Worm (Caenorhabditis elegans) whole organism, young adult: ENCODE measurements around the gene srw-98.
A peak's percentile ranks its signal among the peaks of the same experiment; 100 is the strongest.

ENCODE experiments used
- B0261.1 ChIP-seq: sonication (generic microtip); optimal IDR thresholded peaks from 2 replicates; lab custom pipeline; 2016; ENCODE audit warnings: mild to moderate bottlenecking, missing genetic modification characterization, moderate library complexity, missing compliant biosample characterization
- B0336.3 ChIP-seq: fragments of 200-800 bp; sonication (Bioruptor generic); IDR thresholded peaks from 2 replicates; pipeline ENCODE4 v1.3.6; 2022; ENCODE audit warnings: missing genetic modification characterization, missing compliant biosample characterization
- C17E4.6 ChIP-seq: fragments of 200-800 bp; sonication (Bioruptor generic); IDR thresholded peaks from 2 replicates; pipeline ENCODE4 v1.3.6; 2022; ENCODE audit warnings: missing genetic modification reagents, missing genetic modification characterization, missing compliant biosample characterization
- F33H1.4 ChIP-seq: fragments of 200-800 bp; sonication (Bioruptor generic); IDR thresholded peaks from 2 replicates; pipeline ENCODE4 v1.3.6; 2022; ENCODE audit warnings: missing genetic modification reagents, missing genetic modification characterization, missing compliant biosample characterization
- F57A8.1 ChIP-seq: fragments of 200-800 bp; sonication (Bioruptor generic); optimal IDR thresholded peaks from 2 replicates; lab custom pipeline; 2018; ENCODE audit warnings: mild to moderate bottlenecking, missing genetic modification characterization, moderate library complexity, missing compliant biosample characterization
- F57C9.4 ChIP-seq: sonication (generic microtip); optimal IDR thresholded peaks from 2 replicates; lab custom pipeline; 2017; ENCODE audit warnings: mild to moderate bottlenecking, missing genetic modification characterization, missing compliant biosample characterization
- T07F8.4 ChIP-seq: sonication (generic microtip); optimal IDR thresholded peaks from 2 replicates; lab custom pipeline; 2016; ENCODE audit warnings: mild to moderate bottlenecking, missing genetic modification characterization, moderate library complexity, missing compliant biosample characterization
- attf-6 ChIP-seq: fragments of 200-800 bp; sonication (Bioruptor generic); IDR thresholded peaks from 2 replicates; pipeline ENCODE4 v1.3.6; 2022; ENCODE audit warnings: missing genetic modification reagents, missing genetic modification characterization, missing compliant biosample characterization
- cebp-1 ChIP-seq, 2 experiments: fragments of 200-800 bp in 1 of 2; sonication (Bioruptor generic) in 1 of 2; sonication (generic microtip) in 1 of 2; IDR thresholded peaks in 1 of 2; optimal IDR thresholded peaks in 1 of 2; 2 replicates each; pipeline versions ENCODE4 v1.3.6 to Lab custom; 2017 to 2022; ENCODE audit warnings: missing compliant biosample characterization in 2 of 2, missing genetic modification characterization in 2 of 2, mild to moderate bottlenecking in 1 of 2, missing genetic modification reagents in 1 of 2, moderate library complexity in 1 of 2
- ceh-40 ChIP-seq: fragments of 200-800 bp; sonication (Bioruptor generic); IDR thresholded peaks from 2 replicates; pipeline ENCODE4 v1.3.6; 2022; ENCODE audit warnings: missing genetic modification characterization, missing compliant biosample characterization
- ceh-58 ChIP-seq: fragments of 200-800 bp; sonication (Bioruptor generic); IDR thresholded peaks from 2 replicates; pipeline ENCODE4 v1.3.6; 2022; ENCODE audit warnings: missing genetic modification characterization, missing compliant biosample characterization
- dox-1 ChIP-seq: fragments of 200-800 bp; sonication (Bioruptor generic); IDR thresholded peaks from 2 replicates; pipeline ENCODE4 v1.3.6; 2022; ENCODE audit warnings: missing genetic modification reagents, missing genetic modification characterization, missing compliant biosample characterization
- efl-1 ChIP-seq: fragments of 150-350 bp; optimal IDR thresholded peaks from 2 replicates; lab custom pipeline; 2014; ENCODE audit warnings: missing biosample characterization, missing genetic modification reagents, missing genetic modification characterization
- egl-44 ChIP-seq: fragments of 200-800 bp; sonication (Bioruptor generic); IDR thresholded peaks from 2 replicates; pipeline ENCODE4 v1.3.6; 2022; ENCODE audit warnings: missing genetic modification reagents, missing genetic modification characterization, missing compliant biosample characterization
- egrh-3 ChIP-seq: fragments of 200-800 bp; sonication (Bioruptor generic); IDR thresholded peaks from 2 replicates; pipeline ENCODE4 v1.3.6; 2022; ENCODE audit warnings: missing genetic modification reagents, missing genetic modification characterization, missing compliant biosample characterization
- ekl-4 ChIP-seq: fragments of 200-800 bp; sonication (Bioruptor generic); IDR thresholded peaks from 2 replicates; pipeline ENCODE4 v1.3.6; 2022; ENCODE audit warnings: missing genetic modification reagents, missing genetic modification characterization, missing compliant biosample characterization
- hsf-1 ChIP-seq: fragments of 200-800 bp; sonication (Bioruptor generic); IDR thresholded peaks from 2 replicates; pipeline ENCODE4 v1.3.6; 2022; ENCODE audit warnings: missing genetic modification reagents, missing genetic modification characterization, missing compliant biosample characterization
- lin-40 ChIP-seq: sonication (generic microtip); optimal IDR thresholded peaks from 2 replicates; lab custom pipeline; 2016; ENCODE audit warnings: missing genetic modification characterization, mild to moderate bottlenecking, missing compliant biosample characterization, missing genotype, missing genetic modification reagents
- lin-54 ChIP-seq: fragments of 200-800 bp; sonication (Bioruptor generic); optimal IDR thresholded peaks from 2 replicates; lab custom pipeline; 2018; ENCODE audit warnings: mild to moderate bottlenecking, missing genetic modification characterization, missing compliant biosample characterization
- lsl-1 ChIP-seq: fragments of 200-800 bp; sonication (Bioruptor generic); optimal IDR thresholded peaks from 2 replicates; lab custom pipeline; 2018; ENCODE audit warnings: mild to moderate bottlenecking, missing genetic modification characterization, moderate library complexity, missing compliant biosample characterization
- madf-6 ChIP-seq: fragments of 200-800 bp; sonication (Bioruptor generic); IDR thresholded peaks from 2 replicates; pipeline ENCODE4 v1.3.6; 2022; ENCODE audit warnings: missing genetic modification reagents, missing genetic modification characterization, missing compliant biosample characterization
- nhr-179 ChIP-seq: sonication (generic microtip); optimal IDR thresholded peaks from 2 replicates; lab custom pipeline; 2016; ENCODE audit warnings: mild to moderate bottlenecking, missing genetic modification characterization, missing compliant biosample characterization
- rec-8 ChIP-seq, 2 experiments: sonication (generic microtip); optimal IDR thresholded peaks; 2 replicates each; lab custom pipeline; 2016; ENCODE audit warnings: mild to moderate bottlenecking in 2 of 2, missing genetic modification characterization in 2 of 2, missing genetic modification reagents in 2 of 2, missing genotype in 2 of 2, missing biosample characterization in 1 of 2, missing compliant biosample characterization in 1 of 2, moderate library complexity in 1 of 2
- snpc-1.3 ChIP-seq: sonication (generic microtip); optimal IDR thresholded peaks from 2 replicates; lab custom pipeline; 2017; ENCODE audit warnings: missing genetic modification characterization, mild to moderate bottlenecking, missing compliant biosample characterization, antibody characterized with exemption, moderate library complexity, missing genotype, missing genetic modification reagents; ENCODE audit not compliant: insufficient read depth
- tlf-1 ChIP-seq: fragments of 200-800 bp; sonication (Bioruptor generic); optimal IDR thresholded peaks from 2 replicates; lab custom pipeline; 2018; ENCODE audit warnings: mild to moderate bottlenecking, missing genetic modification characterization, missing compliant biosample characterization
- unc-130 ChIP-seq: sonication (generic microtip); optimal IDR thresholded peaks from 2 replicates; lab custom pipeline; 2016; ENCODE audit warnings: missing genetic modification reagents, missing genetic modification characterization, missing compliant biosample characterization
- xnd-1 ChIP-seq: sonication (generic microtip); optimal IDR thresholded peaks from 2 replicates; lab custom pipeline; 2016; ENCODE audit warnings: missing genotype, missing genetic modification reagents, missing genetic modification characterization, missing compliant biosample characterization
- zfh-2 ChIP-seq: fragments of 200-800 bp; sonication (Bioruptor generic); conservative IDR thresholded peaks from 2 replicates; pipeline ENCODE4 v1.3.6; 2022; ENCODE audit warnings: missing genetic modification reagents, missing genetic modification characterization, missing compliant biosample characterization
- ztf-26 ChIP-seq: sonication (generic microtip); optimal IDR thresholded peaks from 2 replicates; lab custom pipeline; 2017; ENCODE audit warnings: missing genetic modification characterization, missing compliant biosample characterization
- ztf-28 ChIP-seq: fragments of 200-800 bp; sonication (Bioruptor generic); IDR thresholded peaks from 2 replicates; pipeline ENCODE4 v1.3.6; 2022; ENCODE audit warnings: missing genetic modification reagents, missing genetic modification characterization, missing compliant biosample characterization
- ztf-6 ChIP-seq: fragments of 200-800 bp; sonication (Bioruptor generic); IDR thresholded peaks from 2 replicates; pipeline ENCODE4 v1.3.6; 2022; ENCODE audit warnings: missing genetic modification reagents, missing genetic modification characterization, missing compliant biosample characterization

The srw-98 gene

ce11 chrV:1712471-1712870 is 34.3 kb upstream of the srw-98 start:
- peak; percentile 34; the same call in 1 of the 2 replicates for TF ChIP-seq C17E4.6 (GFP tag; lab: Robert Waterston, UW)

DNA sequence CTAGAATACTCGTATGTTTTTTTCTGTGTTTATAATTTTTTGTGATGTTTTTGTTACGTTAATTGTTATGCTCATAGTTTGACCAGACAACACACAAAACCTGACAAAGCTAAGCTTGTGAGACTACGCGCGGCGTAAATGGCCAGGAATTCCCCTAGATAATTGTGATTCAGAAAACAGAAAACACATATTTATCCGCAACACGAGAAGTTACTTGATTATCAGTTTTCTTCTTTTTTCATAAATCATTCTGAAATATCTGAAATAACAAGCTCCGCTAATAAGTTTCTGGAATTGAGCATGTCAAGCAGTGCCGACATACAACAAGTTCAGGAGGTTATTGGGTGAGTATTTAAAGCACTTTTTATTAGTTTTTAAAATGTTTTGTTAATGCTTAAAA is 32.8 kb upstream of the srw-98 start, which contains the start of gene srw-100:
srw-100 (plus strand) TSS at position 301 of the 400 bp plus-strand sequence.
- TF ChIP-seq ekl-4 (no peak), ztf-28 (GFP tag; lab: Robert Waterston, UW) (no peak), F57C9.4 (tag; lab: Kevin White, UChicago) (no peak), ztf-6 (GFP tag; lab: Robert Waterston, UW) (no peak), ceh-58 (GFP tag; lab: Robert Waterston, UW) (no peak), hsf-1 (GFP tag; lab: Robert Waterston, UW) (no peak)

- TF ChIP-seq lsl-1 (GFP tag; lab: Kevin White, UChicago) (no peak), rec-8 (tag; optimal IDR thresholded peaks at IDR 0.05; lab: Kevin White, UChicago) (no peak), T07F8.4 (tag; lab: Kevin White, UChicago) (no peak), tlf-1 (no peak), lin-40 (no peak), F57C9.4 (tag; lab: Kevin White, UChicago) (no peak), ztf-26 (tag; lab: Kevin White, UChicago) (no peak), B0261.1 (tag; lab: Kevin White, UChicago) (no peak)
Measured at ce11 chrV:1708441-1708840, 30.3 kb upstream of the srw-98 start, which contains the start of gene srw-99. TSS of gene srw-99 (plus strand) at chrV:1708741.

DNA sequence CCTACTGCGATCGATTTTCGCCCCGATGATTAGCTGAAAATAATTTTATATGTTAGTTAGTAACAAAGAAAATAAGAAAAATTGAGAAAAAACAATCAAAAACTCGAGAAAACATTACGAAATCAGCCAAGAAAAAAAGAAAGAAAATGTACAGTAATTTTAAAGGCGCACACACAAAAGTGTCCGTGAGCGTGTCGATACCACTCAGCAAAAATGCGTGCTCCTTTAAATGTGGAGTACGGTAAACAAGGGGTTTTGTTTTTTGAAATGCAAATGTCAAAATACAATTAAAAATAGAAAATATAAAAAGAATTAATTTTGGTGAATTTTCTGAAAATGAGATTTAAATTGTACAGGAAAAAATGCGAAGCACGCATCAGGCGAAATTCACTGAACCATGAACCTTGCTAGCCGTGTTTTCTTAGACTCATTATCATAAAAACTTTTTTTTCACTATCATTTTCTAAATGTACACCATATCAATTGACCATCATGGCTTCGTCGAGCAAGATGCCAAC is 23.5 kb upstream of the srw-98 start, which contains the start of gene srw-90:
srw-90 (plus strand) TSS at position 468 of the 518 bp plus-strand sequence.
- TF ChIP-seq madf-6 (GFP tag; lab: Robert Waterston, UW) (peak; percentile 72), ceh-40 (GFP tag; lab: Robert Waterston, UW) (no peak), nhr-179 (tag; lab: Kevin White, UChicago) (no peak), egl-44 (GFP tag; lab: Robert Waterston, UW) (no peak), dox-1 (GFP tag; lab: Robert Waterston, UW) (no peak), F33H1.4 (GFP tag; lab: Robert Waterston, UW) (peak; percentile 73), efl-1 (GFP tag; lab: Kevin White, UChicago) (no peak), xnd-1 (tag; lab: Kevin White, UChicago) (peak; percentile 45), lsl-1 (GFP tag; lab: Kevin White, UChicago) (peak; percentile 85)
- TF ChIP-seq, all 124 proteins: peak for 4

DNA sequence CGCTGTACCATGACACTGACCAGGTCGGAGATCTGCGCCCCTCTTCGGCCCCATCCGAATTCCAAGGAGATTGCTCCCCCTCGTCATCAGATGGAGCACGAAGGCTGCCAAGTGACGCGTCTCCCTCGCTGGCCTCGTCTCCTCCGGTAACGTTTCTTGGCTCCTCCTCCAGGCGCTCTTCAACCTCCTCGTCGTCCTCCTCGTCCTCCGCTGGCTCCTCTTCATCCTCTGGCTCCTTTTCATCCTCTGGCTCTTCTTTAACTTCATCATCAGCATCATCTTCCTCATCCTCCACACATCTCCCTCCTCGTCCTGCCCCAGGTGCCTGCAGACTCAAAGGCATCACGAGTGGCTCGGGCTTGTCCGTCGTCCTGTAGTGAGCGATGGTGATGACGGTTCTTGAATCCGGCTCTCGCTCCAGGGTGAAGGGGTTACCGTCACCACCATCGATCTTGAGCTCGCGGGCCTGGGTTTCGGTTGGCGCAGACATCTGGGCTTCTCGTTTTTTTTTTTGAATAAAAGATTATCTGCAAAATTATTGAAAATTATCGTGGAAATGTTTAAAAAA is 21.2 kb upstream of the srw-98 start:
- TF ChIP-seq attf-6 = 0 out of 2 replicates have a peak, but pooled peaks have one; percentile 25
- no peak for TF ChIP-seq unc-130
- TF ChIP-seq snpc-1.3 = no peak
- TF ChIP-seq egrh-3 (GFP tag; lab: Robert Waterston, UW) = peak; percentile 78
- TF ChIP-seq zfh-2 (GFP tag; lab: Robert Waterston, UW) = peak; percentile 89
- no peak for TF ChIP-seq lin-54 (GFP tag; lab: Kevin White, UChicago)
- no peak for TF ChIP-seq cebp-1 (GFP tag; IDR thresholded peaks at IDR 0.05; lab: Robert Waterston, UW)
- no peak for TF ChIP-seq cebp-1 (tag; optimal IDR thresholded peaks at IDR 0.05; lab: Kevin White, UChicago)
- TF ChIP-seq B0336.3 = no peak
- TF ChIP-seq F57A8.1 = no peak
- TF ChIP-seq, all 124 proteins: peak for 3
